Worm (Caenorhabditis elegans): ENCODE data around the gene F31D4.2.

F31D4.2 gene

ce11 chrV:20815842-20816241 is 29.5 kb downstream of the F31D4.2 start, which contains the start of gene sshk-1:
Gene sshk-1, plus strand, starts transcription at chrV:20816142.
- TF ChIP-seq ztf-4 (tag; optimal IDR thresholded peaks at IDR 0.05), result no peak
- no peak for TF ChIP-seq ceh-82 (tag; optimal IDR thresholded peaks at IDR 0.05)

- TF ChIP-seq unc-62 (GFP tag; optimal IDR thresholded peaks at IDR 0.05) (no peak), zag-1 (tag; optimal IDR thresholded peaks at IDR 0.05) (no peak), nhr-43 (tag; optimal IDR thresholded peaks at IDR 0.05; ENCODE audit: poor library complexity, severe bottlenecking) (no peak), elt-3 (tag; optimal IDR thresholded peaks at IDR 0.05) (no peak), ztf-11 (tag; optimal IDR thresholded peaks at IDR 0.05) (no peak), ZK546.5 (tag; optimal IDR thresholded peaks at IDR 0.05) (no peak), mml-1 (tag; optimal IDR thresholded peaks at IDR 0.05) (no peak), daf-12 (tag; optimal IDR thresholded peaks at IDR 0.05) (no peak), ceh-82 (tag; optimal IDR thresholded peaks at IDR 0.05) (no peak), egl-5 (tag; optimal IDR thresholded peaks at IDR 0.05) (no peak), nhr-11 (tag; optimal IDR thresholded peaks at IDR 0.05) (no peak), fos-1 (tag; optimal IDR thresholded peaks at IDR 0.05) (no peak)
Measured at ce11 chrV:20814424-20814823, 30.9 kb downstream of the F31D4.2 start, which contains the start of gene Y44A6D.7. Gene Y44A6D.7, plus strand, starts transcription at chrV:20814724.

DNA sequence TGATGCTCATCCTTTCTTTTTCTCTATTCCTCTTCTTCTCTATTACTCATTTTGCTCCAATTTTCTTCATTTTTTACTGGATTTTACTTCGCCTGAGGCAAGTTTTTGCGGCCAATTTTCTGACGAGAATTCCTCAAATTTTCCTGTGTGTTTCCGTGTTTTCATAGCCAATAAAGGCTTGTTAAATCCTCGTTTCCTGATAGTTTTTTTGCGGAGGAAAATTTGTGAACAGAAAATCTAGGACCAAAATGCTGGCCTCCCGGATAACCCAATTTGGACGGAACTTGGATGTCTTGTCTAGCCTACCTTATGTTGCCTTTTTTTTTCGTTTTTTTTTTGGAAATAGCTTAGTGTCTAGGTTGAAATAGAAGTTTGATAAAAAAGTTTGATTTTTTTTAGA is 31.7 kb downstream of the F31D4.2 start:
- no peak for TF ChIP-seq hmg-11 (tag; optimal IDR thresholded peaks at IDR 0.05)

ce11 chrV:20807038-20807437 is 38.3 kb downstream of the F31D4.2 start, which contains the start of gene Y44A6D.6:
Gene Y44A6D.6, plus strand, starts transcription at chrV:20807338.
- no peak for TF ChIP-seq ztf-4 (tag; optimal IDR thresholded peaks at IDR 0.05)
- no peak for TF ChIP-seq nfya-1 (tag; optimal IDR thresholded peaks at IDR 0.05; ENCODE audit: insufficient read depth)
- no peak for TF ChIP-seq ceh-82 (tag; optimal IDR thresholded peaks at IDR 0.05)

DNA sequence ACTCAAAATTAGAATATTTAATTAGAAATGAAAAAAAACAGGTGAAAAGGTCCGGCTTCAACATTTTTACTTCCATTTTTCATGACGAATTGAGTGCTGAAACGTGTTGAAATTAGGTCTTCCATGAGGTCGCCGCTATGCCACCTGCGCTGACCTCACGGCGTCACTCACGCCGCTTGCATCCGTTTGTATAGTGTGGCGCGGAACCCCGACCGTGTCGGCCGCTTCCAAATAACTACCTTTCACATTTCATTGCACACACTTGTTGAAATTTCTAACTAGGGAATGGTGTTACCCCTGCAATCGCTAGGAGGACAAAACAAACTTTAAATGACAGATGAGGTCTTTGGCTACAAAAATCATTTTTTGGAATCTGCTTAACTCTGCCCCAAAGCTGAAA is 41.9 kb downstream of the F31D4.2 start:
- peak; percentile 73 for TF ChIP-seq snpc-4 (tag; optimal IDR thresholded peaks at IDR 0.05)

DNA sequence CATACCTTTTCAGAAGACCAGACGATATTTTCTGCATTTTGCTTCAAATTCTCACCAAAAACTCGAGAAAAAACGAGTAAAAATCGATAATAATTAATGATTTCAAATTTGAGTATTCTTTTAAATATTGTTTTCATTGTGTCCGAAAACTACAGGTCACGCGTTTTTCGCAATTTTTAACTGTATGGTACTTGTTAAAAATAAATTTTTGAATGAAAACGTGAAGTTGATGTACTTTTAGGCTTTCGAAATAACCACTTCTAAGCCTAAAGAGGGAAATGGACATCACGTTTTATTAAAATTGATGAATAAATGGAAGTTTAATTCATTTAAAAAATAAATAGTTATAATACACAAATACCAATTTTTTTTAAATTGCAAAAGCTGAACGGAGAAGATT is 42.4 kb downstream of the F31D4.2 start, which contains the start of gene Y44A6D.5:
TSS of gene Y44A6D.5 (minus strand) at position 101 of the 400 bp plus-strand sequence.
- TF ChIP-seq ceh-16 (tag; optimal IDR thresholded peaks at IDR 0.05) (no peak), nhr-11 (tag; optimal IDR thresholded peaks at IDR 0.05) (no peak), R02D3.7 (tag; optimal IDR thresholded peaks at IDR 0.05) (no peak), sea-2 (GFP tag; optimal IDR thresholded peaks at IDR 0.05) (no peak), nfya-1 (tag; optimal IDR thresholded peaks at IDR 0.05; ENCODE audit: insufficient read depth) (no peak), elt-1 (tag; optimal IDR thresholded peaks at IDR 0.05) (no peak)

- TF ChIP-seq nhr-23 (tag; optimal IDR thresholded peaks at IDR 0.05) (no peak), unc-39 (tag; optimal IDR thresholded peaks at IDR 0.05) (no peak), sea-2 (GFP tag; optimal IDR thresholded peaks at IDR 0.05) (no peak), nhr-12 (tag; optimal IDR thresholded peaks at IDR 0.05) (no peak), lin-15B (tag; optimal IDR thresholded peaks at IDR 0.05) (no peak), ztf-11 (tag; optimal IDR thresholded peaks at IDR 0.05) (no peak), nhr-237 (tag; optimal IDR thresholded peaks at IDR 0.05) (no peak), nhr-43 (tag; optimal IDR thresholded peaks at IDR 0.05; ENCODE audit: poor library complexity, severe bottlenecking) (no peak), elt-1 (tag; optimal IDR thresholded peaks at IDR 0.05) (no peak), ama-1 (optimal IDR thresholded peaks at IDR 0.05) (no peak), nhr-25 (tag; optimal IDR thresholded peaks at IDR 0.05) (no peak), nhr-11 (tag; optimal IDR thresholded peaks at IDR 0.05) (no peak), ceh-28 (tag; optimal IDR thresholded peaks at IDR 0.05) (no peak), nhr-76 (tag; optimal IDR thresholded peaks at IDR 0.05) (no peak), nfya-1 (tag; optimal IDR thresholded peaks at IDR 0.05; ENCODE audit: insufficient read depth) (no peak), hmg-11 (tag; optimal IDR thresholded peaks at IDR 0.05) (no peak), lin-39 (tag; optimal IDR thresholded peaks at IDR 0.05) (no peak), aly-2 (tag; optimal IDR thresholded peaks at IDR 0.05) (no peak), nhr-28 (tag; optimal IDR thresholded peaks at IDR 0.05) (no peak), daf-12 (tag; optimal IDR thresholded peaks at IDR 0.05) (no peak)
Measured at ce11 chrV:20797918-20798317, 47.4 kb downstream of the F31D4.2 start, which contains the start of gene sdf-9. Gene sdf-9, plus strand, starts transcription at chrV:20798218.

All from whole organism, L3 larva.